Worm (Caenorhabditis elegans) whole organism, mixed stage, embryonic: ENCODE data around the gene msrp-4.
A peak's percentile ranks its signal among the peaks of the same experiment; 100 is the strongest.

Source experiments
- M03D4.4 ChIP-seq: sonication (generic microtip); optimal IDR thresholded peaks from 2 replicates; lab custom pipeline; 2017; ENCODE audit warnings: mild to moderate bottlenecking, missing genetic modification characterization, missing compliant biosample characterization
- bed-3 ChIP-seq: fragments of 200-800 bp; sonication (Bioruptor generic); optimal IDR thresholded peaks from 3 replicates; lab custom pipeline; 2018; ENCODE audit warnings: mild to moderate bottlenecking, missing genetic modification characterization, moderate library complexity, missing compliant biosample characterization
- blmp-1 ChIP-seq: fragments of 150-350 bp; optimal IDR thresholded peaks from 2 replicates; lab custom pipeline; 2014; ENCODE audit warnings: missing biosample characterization, missing genetic modification characterization
- ceh-39 ChIP-seq: fragments of 150-350 bp; optimal IDR thresholded peaks from 2 replicates; lab custom pipeline; 2014; ENCODE audit warnings: missing biosample characterization, missing genetic modification characterization
- ceh-43 ChIP-seq: fragments of 200-800 bp; sonication (Bioruptor generic); optimal IDR thresholded peaks from 2 replicates; lab custom pipeline; 2018; ENCODE audit warnings: mild to moderate bottlenecking, missing genetic modification characterization, moderate library complexity, missing compliant biosample characterization
- ceh-83 ChIP-seq: fragments of 200-800 bp; sonication (Bioruptor generic); optimal IDR thresholded peaks from 2 replicates; lab custom pipeline; 2018; ENCODE audit warnings: mild to moderate bottlenecking, missing genetic modification characterization, missing compliant biosample characterization
- ces-1 ChIP-seq: fragments of 150-350 bp; optimal IDR thresholded peaks from 2 replicates; lab custom pipeline; 2014; ENCODE audit warnings: missing biosample characterization, missing genetic modification reagents, missing genetic modification characterization
- cnd-1 ChIP-seq: fragments of 200-800 bp; sonication (Bioruptor generic); optimal IDR thresholded peaks from 2 replicates; lab custom pipeline; 2018; ENCODE audit warnings: mild to moderate bottlenecking, missing genetic modification characterization, missing compliant biosample characterization
- drap-1 ChIP-seq: fragments of 200-800 bp; sonication (Bioruptor generic); optimal IDR thresholded peaks from 3 replicates; lab custom pipeline; 2018; ENCODE audit warnings: mild to moderate bottlenecking, missing genetic modification characterization, missing compliant biosample characterization
- elt-3 ChIP-seq: fragments of 150-350 bp; optimal IDR thresholded peaks from 2 replicates; lab custom pipeline; 2014; ENCODE audit warnings: missing biosample characterization, missing genetic modification characterization
- ham-2 ChIP-seq: fragments of 200-800 bp; sonication (Bioruptor generic); optimal IDR thresholded peaks from 2 replicates; lab custom pipeline; 2018; ENCODE audit warnings: mild to moderate bottlenecking, missing genetic modification characterization, missing compliant biosample characterization
- hlh-1 ChIP-seq: fragments of 150-350 bp; optimal IDR thresholded peaks from 2 replicates; lab custom pipeline; 2014; ENCODE audit warnings: missing biosample characterization, missing genetic modification reagents, missing genetic modification characterization
- lin-13 ChIP-seq: fragments of 150-350 bp; optimal IDR thresholded peaks from 2 replicates; lab custom pipeline; 2014; ENCODE audit warnings: missing biosample characterization, missing genetic modification characterization
- lin-32 ChIP-seq: fragments of 200-800 bp; sonication (Bioruptor generic); optimal IDR thresholded peaks from 2 replicates; lab custom pipeline; 2018; ENCODE audit warnings: mild to moderate bottlenecking, missing genetic modification characterization, missing compliant biosample characterization
- lsy-2 ChIP-seq: fragments of 150-350 bp; optimal IDR thresholded peaks from 2 replicates; lab custom pipeline; 2014; ENCODE audit warnings: missing biosample characterization, missing genetic modification characterization
- mab-5 ChIP-seq: fragments of 150-350 bp; optimal IDR thresholded peaks from 2 replicates; lab custom pipeline; 2014; ENCODE audit warnings: missing biosample characterization, missing genetic modification characterization
- mep-1 ChIP-seq: fragments of 150-350 bp; optimal IDR thresholded peaks from 2 replicates; lab custom pipeline; 2017; ENCODE audit warnings: missing biosample characterization, missing genetic modification reagents, missing genetic modification characterization, inconsistent platforms
- nhr-12 ChIP-seq: fragments of 150-350 bp; optimal IDR thresholded peaks from 2 replicates; lab custom pipeline; 2014; ENCODE audit warnings: missing biosample characterization, missing genetic modification characterization
- nhr-2 ChIP-seq: fragments of 150-350 bp; optimal IDR thresholded peaks from 2 replicates; lab custom pipeline; 2014; ENCODE audit warnings: missing biosample characterization, missing genetic modification characterization
- nhr-237 ChIP-seq: fragments of 150-350 bp; optimal IDR thresholded peaks from 2 replicates; lab custom pipeline; 2014; ENCODE audit warnings: missing biosample characterization, missing genetic modification characterization
- nhr-28 ChIP-seq: fragments of 150-350 bp; optimal IDR thresholded peaks from 2 replicates; lab custom pipeline; 2014; ENCODE audit warnings: missing biosample characterization, missing genetic modification characterization
- nhr-76 ChIP-seq: sonication (generic microtip); optimal IDR thresholded peaks from 2 replicates; lab custom pipeline; 2017; ENCODE audit warnings: missing biosample characterization, missing genetic modification characterization
- pha-4 ChIP-seq: fragments of 150-350 bp; optimal IDR thresholded peaks from 2 replicates; lab custom pipeline; 2018; ENCODE audit warnings: missing biosample characterization, missing genetic modification reagents, missing genetic modification characterization
- sem-2 ChIP-seq: fragments of 200-800 bp; sonication (Bioruptor generic); optimal IDR thresholded peaks from 2 replicates; lab custom pipeline; 2018; ENCODE audit warnings: mild to moderate bottlenecking, missing genetic modification characterization, missing compliant biosample characterization
- snpc-4 ChIP-seq: fragments of 150-350 bp; optimal IDR thresholded peaks from 2 replicates; lab custom pipeline; 2014; ENCODE audit warnings: missing biosample characterization, missing genetic modification characterization
- sptf-1 ChIP-seq: sonication (generic microtip); optimal IDR thresholded peaks from 2 replicates; lab custom pipeline; 2017; ENCODE audit warnings: mild to moderate bottlenecking, missing genetic modification characterization, moderate library complexity, missing compliant biosample characterization
- unc-39 ChIP-seq: fragments of 150-350 bp; optimal IDR thresholded peaks from 2 replicates; lab custom pipeline; 2014; ENCODE audit warnings: missing biosample characterization, missing genetic modification characterization
- zip-8 ChIP-seq: fragments of 150-350 bp; optimal IDR thresholded peaks from 2 replicates; lab custom pipeline; 2014; ENCODE audit warnings: missing biosample characterization, missing genetic modification characterization
- ztf-11 ChIP-seq: fragments of 150-350 bp; optimal IDR thresholded peaks from 2 replicates; lab custom pipeline; 2014; ENCODE audit warnings: missing biosample characterization, missing genetic modification characterization

Gene msrp-4

ce11 chrII:788139-788538 is 34.5 kb downstream of the msrp-4 start, which contains the start of gene F46F5.15:
Gene F46F5.15, plus strand, starts transcription at chrII:788439.
- TF ChIP-seq M03D4.4 (tag; lab: Kevin White, UChicago) = no peak
- TF ChIP-seq cnd-1 (tag; lab: Kevin White, UChicago) = no peak
- no peak for TF ChIP-seq blmp-1
- TF ChIP-seq ceh-43 (GFP tag; lab: Kevin White, UChicago) = no peak
- TF ChIP-seq nhr-76 (tag; lab: Kevin White, UChicago) = no peak
- TF ChIP-seq pha-4 = no peak
- no peak for TF ChIP-seq ceh-39 (tag; lab: Kevin White, UChicago)
- TF ChIP-seq ztf-11 (tag; lab: Kevin White, UChicago) = no peak
- no peak for TF ChIP-seq bed-3
- TF ChIP-seq mab-5 (tag; lab: Kevin White, UChicago) = no peak
- TF ChIP-seq, all 35 proteins: peak for 0

- TF ChIP-seq zip-8 (tag; lab: Kevin White, UChicago) (no peak), mep-1 (tag; lab: Kevin White, UChicago) (no peak), M03D4.4 (tag; lab: Kevin White, UChicago) (no peak), lin-13 (no peak)
These were observed 35.7 kb downstream of the msrp-4 start, which contains the start of gene F46F5.16 for ce11 chrII:786938-787337. Gene F46F5.16, plus strand, starts transcription at chrII:787238.

ce11 chrII:783532-783931 is 39.1 kb downstream of the msrp-4 start, which contains the start of gene Y39F10A.6:
Gene Y39F10A.6, minus strand, starts transcription at chrII:783632.
- TF ChIP-seq blmp-1 (no peak), bed-3 (no peak), M03D4.4 (tag; lab: Kevin White, UChicago) (no peak), drap-1 (GFP tag; lab: Kevin White, UChicago) (no peak), mep-1 (tag; lab: Kevin White, UChicago) (no peak)

- no peak for TF ChIP-seq unc-39 (tag; lab: Kevin White, UChicago)
- no peak for TF ChIP-seq ztf-11 (tag; lab: Kevin White, UChicago)
- TF ChIP-seq nhr-28 (tag; lab: Kevin White, UChicago) = no peak
- TF ChIP-seq ces-1 (GFP tag; lab: Kevin White, UChicago) = no peak
- no peak for TF ChIP-seq nhr-76 (tag; lab: Kevin White, UChicago)
- TF ChIP-seq snpc-4 = no peak
- TF ChIP-seq sptf-1 (tag; lab: Kevin White, UChicago) = no peak
- TF ChIP-seq pha-4 = no peak
- no peak for TF ChIP-seq hlh-1 (tag; lab: Kevin White, UChicago)
- no peak for TF ChIP-seq zip-8 (tag; lab: Kevin White, UChicago)
- no peak for TF ChIP-seq lin-32 (GFP tag; lab: Kevin White, UChicago)
- no peak for TF ChIP-seq ham-2 (GFP tag; lab: Kevin White, UChicago)
- TF ChIP-seq ceh-83 (GFP tag; lab: Kevin White, UChicago) = no peak
- TF ChIP-seq lsy-2 = no peak
- no peak for TF ChIP-seq sem-2 (GFP tag; lab: Kevin White, UChicago)
These were observed 39.7 kb downstream of the msrp-4 start, which contains the start of gene Y39F10A.3 for ce11 chrII:782903-783302. Gene Y39F10A.3, minus strand, starts transcription at chrII:783003.

- TF ChIP-seq pha-4 = no peak
- TF ChIP-seq nhr-76 (tag; lab: Kevin White, UChicago) = no peak
- TF ChIP-seq nhr-12 (tag; lab: Kevin White, UChicago) = no peak
- no peak for TF ChIP-seq hlh-1 (tag; lab: Kevin White, UChicago)
- no peak for TF ChIP-seq ceh-83 (GFP tag; lab: Kevin White, UChicago)
- TF ChIP-seq ztf-11 (tag; lab: Kevin White, UChicago) = no peak
- TF ChIP-seq snpc-4 = no peak
- TF ChIP-seq blmp-1 = no peak
- TF ChIP-seq nhr-2 (tag; lab: Kevin White, UChicago) = no peak
- no peak for TF ChIP-seq ham-2 (GFP tag; lab: Kevin White, UChicago)
These were observed 47.6 kb downstream of the msrp-4 start, which contains the start of gene Y39F10A.1 for ce11 chrII:775033-775432. Gene Y39F10A.1, plus strand, starts transcription at chrII:775333.

ce11 chrII:773830-774229 is 48.8 kb downstream of the msrp-4 start:
- TF ChIP-seq cnd-1 (tag; lab: Kevin White, UChicago) (no peak), nhr-237 (tag; lab: Kevin White, UChicago) (no peak), drap-1 (GFP tag; lab: Kevin White, UChicago) (no peak), sem-2 (GFP tag; lab: Kevin White, UChicago) (no peak), pha-4 (no peak), ces-1 (GFP tag; lab: Kevin White, UChicago) (peak; percentile 9), M03D4.4 (tag; lab: Kevin White, UChicago) (no peak), nhr-12 (tag; lab: Kevin White, UChicago) (no peak), elt-3 (tag; lab: Kevin White, UChicago) (no peak)
